Worm (Caenorhabditis elegans): ENCODE data around the gene lgc-31.

ce11 chrV:15471029-15471428 is 50.8 kb downstream of the lgc-31 start, which contains the start of gene dpf-1:
- TF ChIP-seq ztf-11 (tag; optimal IDR thresholded peaks at IDR 0.05), result no peak
- TF ChIP-seq mab-5 (tag; optimal IDR thresholded peaks at IDR 0.05), result no peak
- TF ChIP-seq blmp-1 (tag; optimal IDR thresholded peaks at IDR 0.05; ENCODE audit: insufficient read depth), result no peak
- TF ChIP-seq fos-1 (tag; optimal IDR thresholded peaks at IDR 0.05), result no peak
- no peak for TF ChIP-seq ceh-82 (tag; optimal IDR thresholded peaks at IDR 0.05)
- no peak for TF ChIP-seq aly-2 (tag; optimal IDR thresholded peaks at IDR 0.05)
- no peak for TF ChIP-seq elt-3 (tag; optimal IDR thresholded peaks at IDR 0.05)
- TF ChIP-seq nhr-77 (tag; optimal IDR thresholded peaks at IDR 0.05), result no peak
- TF ChIP-seq unc-55 (GFP tag; optimal IDR thresholded peaks at IDR 0.05), result no peak
- no peak for TF ChIP-seq nhr-12 (tag; optimal IDR thresholded peaks at IDR 0.05)
